Worm (Caenorhabditis elegans): ENCODE measurements around the gene fbxb-72.

- TF ChIP-seq sox-4 (tag; optimal IDR thresholded peaks at IDR 0.05) (no peak), gmeb-2 (tag; optimal IDR thresholded peaks at IDR 0.05) (no peak), sox-2 (GFP tag; IDR thresholded peaks at IDR 0.05) (no peak), hlh-6 (tag; optimal IDR thresholded peaks at IDR 0.05) (no peak), elt-4 (tag; optimal IDR thresholded peaks at IDR 0.05) (no peak), ets-4 (tag; optimal IDR thresholded peaks at IDR 0.05) (no peak), unc-42 (tag; optimal IDR thresholded peaks at IDR 0.05) (no peak), ceh-9 (tag; optimal IDR thresholded peaks at IDR 0.05) (no peak), ceh-18 (tag; optimal IDR thresholded peaks at IDR 0.05) (no peak), tbx-2 (tag; optimal IDR thresholded peaks at IDR 0.05) (no peak), madf-2 (tag; optimal IDR thresholded peaks at IDR 0.05) (no peak), ceh-34 (tag; optimal IDR thresholded peaks at IDR 0.05) (no peak), nhr-232 (tag; optimal IDR thresholded peaks at IDR 0.05) (no peak)
Measured at ce11 chrV:679663-680062, 44.1 kb downstream of the fbxb-72 start, which contains the start of gene srx-22.

All from whole organism, late embryonic.